Worm (Caenorhabditis elegans) whole organism, L1 larva: ENCODE data around the gene chst-1.

Source experiments
- F16B12.6 ChIP-seq: fragments of 150-350 bp; optimal IDR thresholded peaks from 2 replicates; lab custom pipeline; 2014; ENCODE audit warnings: missing biosample characterization, missing genetic modification characterization
- fos-1 ChIP-seq: fragments of 150-350 bp; optimal IDR thresholded peaks from 2 replicates; lab custom pipeline; 2014; ENCODE audit warnings: missing biosample characterization, missing genetic modification characterization
- lin-13 ChIP-seq: fragments of 150-350 bp; optimal IDR thresholded peaks from 2 replicates; lab custom pipeline; 2014; ENCODE audit warnings: missing biosample characterization, missing genetic modification reagents, missing genetic modification characterization
- mep-1 ChIP-seq: fragments of 150-350 bp; optimal IDR thresholded peaks from 2 replicates; lab custom pipeline; 2014; ENCODE audit warnings: missing biosample characterization, missing genetic modification characterization
- nhr-11 ChIP-seq: fragments of 150-350 bp; optimal IDR thresholded peaks from 2 replicates; lab custom pipeline; 2014; ENCODE audit warnings: missing biosample characterization, missing genetic modification characterization
- nhr-71 ChIP-seq: sonication (generic microtip); optimal IDR thresholded peaks from 2 replicates; lab custom pipeline; 2016; ENCODE audit warnings: mild to moderate bottlenecking, missing genetic modification characterization, moderate library complexity, missing compliant biosample characterization
- ztf-11 ChIP-seq, 2 experiments: sonication (generic microtip); optimal IDR thresholded peaks; 2 replicates each; lab custom pipeline; 2016 to 2017; ENCODE audit warnings: missing genetic modification characterization in 2 of 2, missing biosample characterization in 1 of 2, missing compliant biosample characterization in 1 of 2

DNA sequence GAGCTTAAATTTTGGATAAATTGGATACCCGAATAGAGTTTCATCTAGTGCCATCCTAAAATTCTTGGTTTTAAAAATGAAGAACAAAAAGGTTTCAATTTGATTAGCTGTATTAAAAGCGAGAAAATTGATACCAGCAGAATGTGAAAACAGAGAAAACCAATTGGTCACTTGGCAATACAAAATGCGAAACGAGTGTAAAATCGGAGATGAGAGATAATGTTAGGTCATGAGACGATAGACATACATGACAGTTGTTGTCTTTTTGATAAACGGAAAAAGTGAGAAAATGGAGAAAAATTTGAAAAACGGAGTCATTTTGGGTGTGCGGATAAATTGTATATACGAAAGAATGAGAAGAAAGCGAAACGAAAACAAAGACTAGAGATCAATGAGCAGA, 1.8 kb downstream of the chst-1 start, which contains the start of gene sfxn-5:
- TF ChIP-seq mep-1 (tag; lab: Kevin White, UChicago), result peak; percentile 73
- TF ChIP-seq nhr-11 (tag; lab: Kevin White, UChicago), result no peak
- peak; percentile 68 for TF ChIP-seq nhr-71 (tag; lab: Kevin White, UChicago)
- TF ChIP-seq F16B12.6 (tag; lab: Kevin White, UChicago), result no peak
- TF ChIP-seq lin-13 (GFP tag; lab: Kevin White, UChicago), result no peak
- no peak for TF ChIP-seq ztf-11 (tag; optimal IDR thresholded peaks at IDR 0.05; lab: Kevin White, UChicago)
- TF ChIP-seq fos-1 (tag; lab: Kevin White, UChicago), result peak; percentile 11
